Fruit fly (Drosophila melanogaster): ENCODE results near the gene SmydA-2.

- TF ChIP-seq CG10669 (GFP tag; optimal IDR thresholded peaks at IDR 0.05) (peak; percentile 85), Eip78C (GFP tag) (peak; percentile 98), CG6792 (GFP tag; optimal IDR thresholded peaks at IDR 0.05) (peak; percentile 90), fd85E (GFP tag; optimal IDR thresholded peaks at IDR 0.05) (peak; percentile 64), Hr39 (GFP tag; optimal IDR thresholded peaks at IDR 0.05) (peak; percentile 78), Sox102F (GFP tag; optimal IDR thresholded peaks at IDR 0.05) (peak; percentile 83), Blimp-1 (GFP tag; optimal IDR thresholded peaks at IDR 0.05) (peak; percentile 59), Ets96B (tag; optimal IDR thresholded peaks at IDR 0.05) (peak; percentile 89), Sox14 (GFP tag; optimal IDR thresholded peaks at IDR 0.05) (peak; percentile 90), CG34406 (GFP tag; optimal IDR thresholded peaks at IDR 0.05) (peak; percentile 90)
These were observed 38.8 kb upstream of the SmydA-2 start for dm6 chr3L:19041665-19042385.
